Comparison of ENCODE assay signal across 1 worm cellular context in the genomic region with DNA sequence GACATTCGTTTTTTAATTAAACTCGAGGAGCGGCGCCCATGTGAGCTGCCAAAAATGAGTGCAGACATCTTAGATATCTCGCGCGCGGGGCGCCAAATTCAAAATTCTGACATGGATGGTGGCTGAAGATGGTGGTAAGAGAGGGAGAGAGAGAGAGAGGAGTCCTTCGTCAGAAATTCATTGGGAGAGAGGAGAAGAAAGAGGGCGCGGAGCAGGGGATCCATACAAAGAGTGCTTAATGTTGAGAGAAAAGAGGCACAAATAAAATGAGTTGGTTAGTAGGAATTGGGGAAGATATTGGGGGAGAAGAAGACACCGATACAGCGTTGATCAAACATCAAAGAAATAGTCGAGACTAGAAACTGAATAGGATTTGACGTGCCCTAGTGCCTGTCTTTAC.
TF ChIP-seq lines count a peak whose summit lies in the region.

No protein-coding gene starts in this region.

TF ChIP-seq in whole organism, L1 larva, 84 proteins besides CTCF, POLR2A, EP300 and RAD21 (continued from another document):
- TF ChIP-seq hlh-17 (GFP tag; optimal IDR thresholded peaks at IDR 0.05; lab: Kevin White, UChicago; ENCODE audit: borderline replicate concordance) = no peak
- TF ChIP-seq unc-86 (tag; optimal IDR thresholded peaks at IDR 0.05; lab: Kevin White, UChicago) = peak; percentile 55
